Worm (Caenorhabditis elegans): ENCODE results near the gene C27A2.12.

C27A2.12 gene

DNA sequence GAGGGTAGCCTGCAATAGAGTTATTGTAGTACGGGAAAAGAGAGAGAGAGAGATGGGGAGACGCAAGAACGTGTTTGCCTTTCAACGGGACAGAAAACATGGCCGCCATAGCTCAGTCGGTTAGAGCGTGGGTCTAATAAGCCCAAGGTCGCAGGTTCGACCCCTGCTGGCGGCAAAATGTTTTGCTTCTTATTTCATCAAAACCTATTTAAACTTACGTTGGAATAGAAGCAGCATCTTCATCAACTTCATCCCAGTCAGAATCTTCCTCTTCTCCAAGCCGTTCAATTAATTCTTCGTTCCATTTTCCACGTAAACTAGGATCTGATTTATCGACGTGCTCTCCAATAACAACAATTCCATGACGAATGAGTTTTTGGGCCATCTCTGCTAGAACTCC, 25.3 kb downstream of the C27A2.12 start (continued):
- peak; percentile 62 for TF ChIP-seq snpc-1.3 (tag; optimal IDR thresholded peaks at IDR 0.05; ENCODE audit: insufficient read depth)
- TF ChIP-seq madf-8 (GFP tag; conservative IDR thresholded peaks at IDR 0.05): peak; percentile 31; the same call in 1 of the 2 replicates
- peak; percentile 39; the same call in 1 of the 2 replicates for TF ChIP-seq egrh-3 (GFP tag; IDR thresholded peaks at IDR 0.05)
- TF ChIP-seq die-1 (tag; optimal IDR thresholded peaks at IDR 0.05): peak; percentile 81
- peak; percentile 47; the same call in 1 of the 2 replicates for TF ChIP-seq D2030.7 (GFP tag; IDR thresholded peaks at IDR 0.05)
- peak; percentile 60 for TF ChIP-seq F33H1.4 (GFP tag; IDR thresholded peaks at IDR 0.05)
- TF ChIP-seq aptf-3 (GFP tag; IDR thresholded peaks at IDR 0.05): 0 out of 2 replicates have a peak, but pooled peaks have one; percentile 16
- TF ChIP-seq F10E7.11 (tag; optimal IDR thresholded peaks at IDR 0.05): peak; percentile 22
- TF ChIP-seq lin-40 (tag; optimal IDR thresholded peaks at IDR 0.05): peak; percentile 53
- peak; percentile 76 for TF ChIP-seq lin-54 (GFP tag; optimal IDR thresholded peaks at IDR 0.05)
- TF ChIP-seq pbrm-1 (GFP tag; IDR thresholded peaks at IDR 0.05): peak; percentile 50; the same call in 1 of the 2 replicates
- TF ChIP-seq chd-7 (tag; optimal IDR thresholded peaks at IDR 0.05): peak; percentile 74
- TF ChIP-seq rec-8 (tag; optimal IDR thresholded peaks at IDR 0.05): peak in 1 of 2 experiments; percentile 77
- TF ChIP-seq B0261.1 (tag; optimal IDR thresholded peaks at IDR 0.05): peak; percentile 93
- TF ChIP-seq gei-17 (GFP tag; optimal IDR thresholded peaks at IDR 0.05): no peak
- TF ChIP-seq F37B4.10 (GFP tag; IDR thresholded peaks at IDR 0.05): 0 out of 2 replicates have a peak, but pooled peaks have one; percentile 78
- TF ChIP-seq zim-3 (tag; optimal IDR thresholded peaks at IDR 0.05): peak; percentile 53
- no peak for TF ChIP-seq madf-3 (GFP tag; IDR thresholded peaks at IDR 0.05)
- TF ChIP-seq ztf-25 (GFP tag; IDR thresholded peaks at IDR 0.05): peak; percentile 90; the same call in 1 of the 2 replicates
- TF ChIP-seq F49E8.2 (tag; optimal IDR thresholded peaks at IDR 0.05; ENCODE audit: insufficient read depth): no peak
- peak in 1 of 2 experiments; percentile 1 for TF ChIP-seq let-607 (tag; optimal IDR thresholded peaks at IDR 0.05)
- TF ChIP-seq egl-44 (GFP tag; IDR thresholded peaks at IDR 0.05): peak; percentile 79; the same call in 1 of the 2 replicates
- TF ChIP-seq ceh-100 (GFP tag; IDR thresholded peaks at IDR 0.05): peak; percentile 70
- TF ChIP-seq hmg-20 (GFP tag; IDR thresholded peaks at IDR 0.05): peak; percentile 86
- TF ChIP-seq nhr-90 (tag; optimal IDR thresholded peaks at IDR 0.05): peak; percentile 76
- TF ChIP-seq lsy-27 (tag; optimal IDR thresholded peaks at IDR 0.05; ENCODE audit: borderline replicate concordance, insufficient read depth): peak; percentile 68
- peak in 1 of 3 experiments; percentile 48 for TF ChIP-seq lin-35 (GFP tag; optimal IDR thresholded peaks at IDR 0.05)
- TF ChIP-seq hlh-26 (GFP tag; conservative IDR thresholded peaks at IDR 0.05): no peak
- no peak; the same call in 1 of the 2 replicates for TF ChIP-seq Y53F4B.3 (GFP tag; IDR thresholded peaks at IDR 0.05)
- peak; percentile 89 for TF ChIP-seq cebp-2 (GFP tag; IDR thresholded peaks at IDR 0.05)
- no peak; the same call in 1 of the 2 replicates for TF ChIP-seq lir-1 (GFP tag; conservative IDR thresholded peaks at IDR 0.05)
- peak; percentile 89 for TF ChIP-seq lin-26 (GFP tag; IDR thresholded peaks at IDR 0.05)
- TF ChIP-seq B0035.1 (tag; optimal IDR thresholded peaks at IDR 0.05): peak; percentile 43
- peak; percentile 74 for TF ChIP-seq nhr-27 (tag; optimal IDR thresholded peaks at IDR 0.05)
- peak; percentile 60 for TF ChIP-seq mxl-1 (tag; optimal IDR thresholded peaks at IDR 0.05)
- TF ChIP-seq hrde-1 (tag; optimal IDR thresholded peaks at IDR 0.05; ENCODE audit: borderline replicate concordance): peak; percentile 63
- TF ChIP-seq attf-3 (GFP tag; conservative IDR thresholded peaks at IDR 0.05): peak; percentile 57; the same call in 1 of the 2 replicates
- no peak for TF ChIP-seq dpl-1 (GFP tag; optimal IDR thresholded peaks at IDR 0.05)
- TF ChIP-seq efl-1 (GFP tag; optimal IDR thresholded peaks at IDR 0.05): no peak
- TF ChIP-seq B0336.3 (GFP tag; IDR thresholded peaks at IDR 0.05): peak; percentile 79
- no peak for TF ChIP-seq aptf-2 (GFP tag; conservative IDR thresholded peaks at IDR 0.05)
- peak; percentile 70 for TF ChIP-seq F52B5.7 (tag; optimal IDR thresholded peaks at IDR 0.05)
- no peak for TF ChIP-seq xnd-1 (tag; optimal IDR thresholded peaks at IDR 0.05)
- no peak for TF ChIP-seq hlh-12 (tag; optimal IDR thresholded peaks at IDR 0.05)
- TF ChIP-seq egl-18 (GFP tag; IDR thresholded peaks at IDR 0.05): 0 out of 2 replicates have a peak, but pooled peaks have one; percentile 19
